Fruit fly (Drosophila melanogaster): ENCODE measurements around the gene CG44040.

dm6 chr3R:15347822-15348221, 27.6 kb downstream of the CG44040 start, which contains the start of the genes CG42726 and CG42727:
- TF ChIP-seq CG8478 (optimal IDR thresholded peaks at IDR 0.05) (no peak), usp (GFP tag; optimal IDR thresholded peaks at IDR 0.05) (no peak), pan (optimal IDR thresholded peaks at IDR 0.05) (no peak), psq (optimal IDR thresholded peaks at IDR 0.05) (no peak), Dll (optimal IDR thresholded peaks at IDR 0.05) (no peak), EcR (GFP tag; optimal IDR thresholded peaks at IDR 0.05) (no peak)
